Fruit fly (Drosophila melanogaster): ENCODE data around the gene CG31710.

The CG31710 gene

dm6 chr2L:9684108-9684507, 21.6 kb downstream of the CG31710 start:
- no peak for TF ChIP-seq dsf (GFP tag; optimal IDR thresholded peaks at IDR 0.05; ENCODE audit: borderline replicate concordance)
- TF ChIP-seq foxo (GFP tag; optimal IDR thresholded peaks at IDR 0.05) = no peak
- no peak for TF ChIP-seq CG32264 (GFP tag; optimal IDR thresholded peaks at IDR 0.05)

dm6 chr2L:9679789-9680188, 26.0 kb downstream of the CG31710 start:
- TF ChIP-seq Sp1 (GFP tag; optimal IDR thresholded peaks at IDR 0.05) = no peak
- no peak for TF ChIP-seq dsf (GFP tag; optimal IDR thresholded peaks at IDR 0.05; ENCODE audit: borderline replicate concordance)

dm6 chr2L:9677101-9677500, 28.7 kb downstream of the CG31710 start:
- TF ChIP-seq psq (GFP tag; optimal IDR thresholded peaks at IDR 0.05) (no peak), Abd-B (GFP tag; optimal IDR thresholded peaks at IDR 0.05) (no peak), Hr78 (GFP tag; optimal IDR thresholded peaks at IDR 0.05) (no peak), ey (GFP tag; optimal IDR thresholded peaks at IDR 0.05) (no peak), sv (GFP tag; optimal IDR thresholded peaks at IDR 0.05) (no peak), Hnf4 (GFP tag; optimal IDR thresholded peaks at IDR 0.05) (no peak), Dfd (GFP tag; optimal IDR thresholded peaks at IDR 0.05) (no peak), Mio (GFP tag; optimal IDR thresholded peaks at IDR 0.05) (no peak), Myc (optimal IDR thresholded peaks at IDR 0.05) (no peak), rgr (GFP tag; optimal IDR thresholded peaks at IDR 0.05) (no peak), dl (GFP tag; optimal IDR thresholded peaks at IDR 0.05; ENCODE audit: insufficient read depth in 1 of 2, partially characterized antibody in 2 of 2) (no peak), N (GFP tag; optimal IDR thresholded peaks at IDR 0.05) (no peak), pan (optimal IDR thresholded peaks at IDR 0.05) (no peak), Hr83 (GFP tag; optimal IDR thresholded peaks at IDR 0.05; ENCODE audit: poor library complexity, severe bottlenecking) (no peak), lola (GFP tag; optimal IDR thresholded peaks at IDR 0.05) (no peak), usp (GFP tag; optimal IDR thresholded peaks at IDR 0.05) (no peak), Jra (GFP tag; optimal IDR thresholded peaks at IDR 0.05) (no peak)

- TF ChIP-seq dmrt93B (GFP tag; optimal IDR thresholded peaks at IDR 0.05) = no peak
- TF ChIP-seq Dif (GFP tag; optimal IDR thresholded peaks at IDR 0.05; ENCODE audit: partially characterized antibody) = no peak
- no peak for TF ChIP-seq CrebA (GFP tag; optimal IDR thresholded peaks at IDR 0.05; ENCODE audit: borderline replicate concordance)
- TF ChIP-seq rgr (GFP tag; optimal IDR thresholded peaks at IDR 0.05) = no peak
- TF ChIP-seq jim (GFP tag; optimal IDR thresholded peaks at IDR 0.05) = no peak
- no peak for TF ChIP-seq Vsx2 (GFP tag; optimal IDR thresholded peaks at IDR 0.05; ENCODE audit: partially characterized antibody)
- TF ChIP-seq Jra (GFP tag; optimal IDR thresholded peaks at IDR 0.05) = no peak
- TF ChIP-seq GATAd (GFP tag; optimal IDR thresholded peaks at IDR 0.05) = no peak
- TF ChIP-seq Dfd (GFP tag; optimal IDR thresholded peaks at IDR 0.05) = no peak
- no peak for TF ChIP-seq Hr78 (GFP tag; optimal IDR thresholded peaks at IDR 0.05)
- TF ChIP-seq foxo (GFP tag; optimal IDR thresholded peaks at IDR 0.05) = no peak
- TF ChIP-seq fru (GFP tag; optimal IDR thresholded peaks at IDR 0.05) = no peak
These were observed 32.5 kb downstream of the CG31710 start for dm6 chr2L:9673235-9673634.

- TF ChIP-seq Myc (optimal IDR thresholded peaks at IDR 0.05) (no peak), foxo (GFP tag; optimal IDR thresholded peaks at IDR 0.05) (no peak), HLH106 (tag; optimal IDR thresholded peaks at IDR 0.05) (no peak), fru (GFP tag; optimal IDR thresholded peaks at IDR 0.05) (no peak), psq (GFP tag; optimal IDR thresholded peaks at IDR 0.05) (no peak), sv (GFP tag; optimal IDR thresholded peaks at IDR 0.05) (no peak), Abd-B (GFP tag; optimal IDR thresholded peaks at IDR 0.05) (no peak), rgr (GFP tag; optimal IDR thresholded peaks at IDR 0.05) (no peak), Dfd (GFP tag; optimal IDR thresholded peaks at IDR 0.05) (no peak), Hr83 (GFP tag; optimal IDR thresholded peaks at IDR 0.05; ENCODE audit: poor library complexity, severe bottlenecking) (no peak), h (GFP tag; optimal IDR thresholded peaks at IDR 0.05) (no peak), brk (GFP tag; optimal IDR thresholded peaks at IDR 0.05) (no peak), pan (optimal IDR thresholded peaks at IDR 0.05) (no peak), tai (GFP tag; optimal IDR thresholded peaks at IDR 0.05) (no peak), jim (GFP tag; optimal IDR thresholded peaks at IDR 0.05) (no peak)
These were observed 33.5 kb downstream of the CG31710 start for dm6 chr2L:9672246-9672645.

Measured in whole organism, wandering third instar larva.